Worm (Caenorhabditis elegans) whole organism, L4 larva: ENCODE measurements around the gene clec-64.
A peak's percentile ranks its signal among the peaks of the same experiment; 100 is the strongest.

ENCODE experiments used
- D1046.2 ChIP-seq: fragments of 200-800 bp; sonication (Bioruptor generic); IDR thresholded peaks from 2 replicates; pipeline ENCODE4 v1.3.6; 2022; ENCODE audit warnings: missing genetic modification characterization, missing compliant biosample characterization
- F10B5.3 ChIP-seq: sonication (generic microtip); optimal IDR thresholded peaks from 2 replicates; lab custom pipeline; 2016; ENCODE audit warnings: mild to moderate bottlenecking, missing genetic modification characterization, missing compliant biosample characterization
- F26F4.8 ChIP-seq: fragments of 200-800 bp; sonication (Bioruptor generic); conservative IDR thresholded peaks from 2 replicates; pipeline ENCODE4 v1.3.6; 2022; ENCODE audit warnings: missing genetic modification characterization, missing compliant biosample characterization
- F37D6.2 ChIP-seq: sonication (generic microtip); optimal IDR thresholded peaks from 2 replicates; lab custom pipeline; 2016; ENCODE audit warnings: mild to moderate bottlenecking, missing genetic modification characterization, missing compliant biosample characterization
- R02D3.7 ChIP-seq: fragments of 150-350 bp; sonication (generic microtip); optimal IDR thresholded peaks from 3 replicates; lab custom pipeline; 2014; ENCODE audit warnings: missing biosample characterization, missing genetic modification characterization
- T20F7.1 ChIP-seq: fragments of 200-800 bp; sonication (Bioruptor generic); optimal IDR thresholded peaks from 2 replicates; lab custom pipeline; 2018; ENCODE audit warnings: mild to moderate bottlenecking, missing genetic modification characterization, missing compliant biosample characterization
- Y105C5A.15 ChIP-seq: fragments of 200-800 bp; sonication (Bioruptor generic); IDR thresholded peaks from 2 replicates; pipeline ENCODE4 v1.3.6; 2022; ENCODE audit warnings: missing genetic modification characterization, missing compliant biosample characterization
- Y48G9A.11 ChIP-seq: fragments of 200-800 bp; sonication (Bioruptor generic); IDR thresholded peaks from 2 replicates; pipeline ENCODE4 v1.3.6; 2022; ENCODE audit warnings: missing genetic modification reagents, missing genetic modification characterization, missing compliant biosample characterization
- Y5F2A.4 ChIP-seq: fragments of 200-800 bp; sonication (Bioruptor generic); optimal IDR thresholded peaks from 2 replicates; lab custom pipeline; 2018; ENCODE audit warnings: mild to moderate bottlenecking, missing genetic modification characterization, missing compliant biosample characterization
- ZK337.2 ChIP-seq: fragments of 200-800 bp; sonication (Bioruptor generic); IDR thresholded peaks from 2 replicates; pipeline ENCODE4 v1.3.6; 2022; ENCODE audit warnings: missing genetic modification reagents, missing genetic modification characterization, missing compliant biosample characterization
- ZK546.5 ChIP-seq, 2 experiments: sonication (generic microtip); optimal IDR thresholded peaks; 2 replicates each; lab custom pipeline; 2017; ENCODE audit warnings: missing biosample characterization in 2 of 2, missing genetic modification characterization in 2 of 2
- aly-2 ChIP-seq: sonication (generic microtip); optimal IDR thresholded peaks from 2 replicates; lab custom pipeline; 2018; ENCODE audit warnings: missing biosample characterization, missing genetic modification characterization
- ama-1 ChIP-seq: fragments of 150-350 bp; optimal IDR thresholded peaks from 2 replicates; lab custom pipeline; 2014; ENCODE audit warnings: inconsistent platforms, mixed read lengths
- arid-1 ChIP-seq: fragments of 200-800 bp; sonication (Bioruptor generic); conservative IDR thresholded peaks from 2 replicates; pipeline ENCODE4 v1.3.6; 2022; ENCODE audit warnings: missing genetic modification reagents, missing genetic modification characterization, missing compliant biosample characterization
- ceh-20 ChIP-seq: fragments of 200-800 bp; sonication (Bioruptor generic); IDR thresholded peaks from 2 replicates; pipeline ENCODE4 v1.3.6; 2022; ENCODE audit warnings: missing genetic modification reagents, missing genetic modification characterization, missing compliant biosample characterization
- ceh-32 ChIP-seq: sonication (generic microtip); optimal IDR thresholded peaks from 2 replicates; lab custom pipeline; 2016; ENCODE audit warnings: mild to moderate bottlenecking, missing genetic modification characterization, missing compliant biosample characterization; ENCODE audit not compliant: poor library complexity
- ceh-62 ChIP-seq: sonication (generic microtip); optimal IDR thresholded peaks from 2 replicates; lab custom pipeline; 2017; ENCODE audit warnings: missing biosample characterization, missing genetic modification characterization
- ctbp-1 ChIP-seq: fragments of 200-800 bp; sonication (Bioruptor generic); IDR thresholded peaks from 2 replicates; pipeline ENCODE4 v1.3.6; 2022; ENCODE audit warnings: missing genetic modification reagents, missing genetic modification characterization, missing compliant biosample characterization
- daf-12 ChIP-seq: fragments of 150-350 bp; optimal IDR thresholded peaks from 2 replicates; lab custom pipeline; 2014; ENCODE audit warnings: missing biosample characterization, missing genetic modification reagents, missing genetic modification characterization
- daf-16 ChIP-seq, 3 experiments: sonication (generic microtip); optimal IDR thresholded peaks; 2 replicates each; lab custom pipeline; 2016 to 2017; ENCODE audit warnings: missing genetic modification characterization in 3 of 3, missing genetic modification reagents in 3 of 3, mild to moderate bottlenecking in 2 of 3, missing compliant biosample characterization in 2 of 3, missing biosample characterization in 1 of 3, moderate library complexity in 1 of 3
- daf-8 ChIP-seq: fragments of 200-800 bp; sonication (Bioruptor generic); IDR thresholded peaks from 2 replicates; pipeline ENCODE4 v1.3.6; 2022; ENCODE audit warnings: missing genetic modification characterization, missing compliant biosample characterization
- dmd-6 ChIP-seq: fragments of 200-800 bp; sonication (Bioruptor generic); IDR thresholded peaks from 2 replicates; pipeline ENCODE4 v1.3.6; 2022; ENCODE audit warnings: missing genetic modification reagents, missing genetic modification characterization, missing compliant biosample characterization
- dpl-1 ChIP-seq: fragments of 150-350 bp; optimal IDR thresholded peaks from 2 replicates; lab custom pipeline; 2014; ENCODE audit warnings: missing biosample characterization, missing genetic modification reagents, missing genetic modification characterization
- duxl-1 ChIP-seq: sonication (generic microtip); optimal IDR thresholded peaks from 2 replicates; lab custom pipeline; 2016; ENCODE audit warnings: mild to moderate bottlenecking, missing genetic modification characterization, moderate library complexity, missing compliant biosample characterization; ENCODE audit not compliant: poor library complexity
- fkh-10 ChIP-seq: fragments of 150-350 bp; optimal IDR thresholded peaks from 2 replicates; lab custom pipeline; 2014; ENCODE audit warnings: missing biosample characterization, missing genetic modification reagents, missing genetic modification characterization
- fos-1 ChIP-seq: fragments of 150-350 bp; optimal IDR thresholded peaks from 2 replicates; lab custom pipeline; 2014; ENCODE audit warnings: missing biosample characterization, missing genetic modification characterization
- hlh-11 ChIP-seq: fragments of 200-800 bp; sonication (Bioruptor generic); optimal IDR thresholded peaks from 2 replicates; lab custom pipeline; 2018; ENCODE audit warnings: mild to moderate bottlenecking, missing genetic modification characterization, missing compliant biosample characterization
- lin-38 ChIP-seq: fragments of 200-800 bp; sonication (Bioruptor generic); IDR thresholded peaks from 2 replicates; pipeline ENCODE4 v1.3.6; 2022; ENCODE audit warnings: missing genetic modification reagents, missing genetic modification characterization, missing compliant biosample characterization
- madf-5 ChIP-seq, 2 experiments: fragments of 200-800 bp; sonication (Bioruptor generic); IDR thresholded peaks; 2 replicates each; pipeline ENCODE4 v1.3.6; 2022; ENCODE audit warnings: missing compliant biosample characterization in 2 of 2, missing genetic modification characterization in 2 of 2
- mdt-29 ChIP-seq: fragments of 200-800 bp; sonication (Bioruptor generic); IDR thresholded peaks from 2 replicates; pipeline ENCODE4 v1.3.6; 2022; ENCODE audit warnings: missing genetic modification reagents, missing genetic modification characterization, missing compliant biosample characterization
- mep-1 ChIP-seq: fragments of 150-350 bp; sonication (generic microtip); optimal IDR thresholded peaks from 3 replicates; lab custom pipeline; 2014; ENCODE audit warnings: missing biosample characterization, missing genetic modification characterization
- mxl-2 ChIP-seq: fragments of 200-800 bp; sonication (Bioruptor generic); conservative IDR thresholded peaks from 2 replicates; pipeline ENCODE4 v1.3.6; 2022; ENCODE audit warnings: missing genetic modification reagents, missing genetic modification characterization, missing compliant biosample characterization
- nhr-10 ChIP-seq: fragments of 150-350 bp; optimal IDR thresholded peaks from 2 replicates; lab custom pipeline; 2014; ENCODE audit warnings: missing biosample characterization, missing genetic modification characterization
- nhr-102 ChIP-seq: sonication (generic microtip); optimal IDR thresholded peaks from 2 replicates; lab custom pipeline; 2016; ENCODE audit warnings: mild to moderate bottlenecking, missing genetic modification characterization, moderate library complexity, missing compliant biosample characterization
- nhr-28 ChIP-seq: fragments of 150-350 bp; optimal IDR thresholded peaks from 2 replicates; lab custom pipeline; 2014; ENCODE audit warnings: missing biosample characterization, missing genetic modification characterization
- nhr-42 ChIP-seq: fragments of 200-800 bp; sonication (Bioruptor generic); IDR thresholded peaks from 2 replicates; pipeline ENCODE4 v1.3.6; 2022; ENCODE audit warnings: missing genetic modification characterization, missing compliant biosample characterization
- nhr-76 ChIP-seq: fragments of 150-350 bp; optimal IDR thresholded peaks from 2 replicates; lab custom pipeline; 2014; ENCODE audit warnings: missing biosample characterization, missing genetic modification characterization
- nhr-77 ChIP-seq: fragments of 150-350 bp; optimal IDR thresholded peaks from 2 replicates; lab custom pipeline; 2014; ENCODE audit warnings: missing biosample characterization, missing genetic modification characterization
- pha-4 ChIP-seq, 2 experiments: fragments of 150-350 bp in 1 of 2; fragments of 200-800 bp in 1 of 2; sonication (Bioruptor generic) in 1 of 2; IDR thresholded peaks in 1 of 2; optimal IDR thresholded peaks in 1 of 2; 2 replicates each; pipeline versions ENCODE4 v1.3.6 to Lab custom; 2014 to 2022; ENCODE audit warnings: missing genetic modification characterization in 2 of 2, missing genetic modification reagents in 2 of 2, missing biosample characterization in 1 of 2, missing compliant biosample characterization in 1 of 2
- pqm-1 ChIP-seq: sonication (generic microtip); optimal IDR thresholded peaks from 2 replicates; lab custom pipeline; 2017; ENCODE audit warnings: missing biosample characterization, missing genetic modification characterization
- saeg-2 ChIP-seq: fragments of 200-800 bp; sonication (Bioruptor generic); IDR thresholded peaks from 2 replicates; pipeline ENCODE4 v1.3.6; 2022; ENCODE audit warnings: missing genetic modification reagents, missing genetic modification characterization, missing compliant biosample characterization
- sdz-12 ChIP-seq: fragments of 200-800 bp; sonication (Bioruptor generic); optimal IDR thresholded peaks from 2 replicates; lab custom pipeline; 2018; ENCODE audit warnings: mild to moderate bottlenecking, missing genetic modification characterization, missing compliant biosample characterization
- set-16 ChIP-seq: fragments of 200-800 bp; sonication (Bioruptor generic); IDR thresholded peaks from 2 replicates; pipeline ENCODE4 v1.3.6; 2022; ENCODE audit warnings: missing genetic modification reagents, missing genetic modification characterization, missing compliant biosample characterization
- snpc-1.2 ChIP-seq: fragments of 200-800 bp; sonication (Bioruptor generic); IDR thresholded peaks from 2 replicates; pipeline ENCODE4 v1.3.6; 2022; ENCODE audit warnings: missing genetic modification reagents, missing genetic modification characterization, missing compliant biosample characterization
- snpc-4 ChIP-seq: fragments of 150-350 bp; optimal IDR thresholded peaks from 2 replicates; lab custom pipeline; 2014; ENCODE audit warnings: missing biosample characterization, missing genetic modification characterization
- spr-3 ChIP-seq: fragments of 200-800 bp; sonication (Bioruptor generic); optimal IDR thresholded peaks from 2 replicates; lab custom pipeline; 2018; ENCODE audit warnings: mild to moderate bottlenecking, missing genetic modification characterization, missing compliant biosample characterization
- tag-97 ChIP-seq: fragments of 200-800 bp; sonication (Bioruptor generic); IDR thresholded peaks from 2 replicates; pipeline ENCODE4 v1.3.6; 2022; ENCODE audit warnings: missing genetic modification characterization, missing compliant biosample characterization
- unc-62 ChIP-seq, 3 experiments: fragments of 150-350 bp in 1 of 3; sonication (generic microtip); optimal IDR thresholded peaks in 2 of 3; peaks in 1 of 3; 1 replicate in 1 of 3; 2 replicates in 2 of 3; lab custom pipeline; 2014 to 2017; ENCODE audit warnings: missing biosample characterization in 3 of 3, missing genetic modification characterization in 3 of 3, missing genetic modification reagents in 3 of 3, missing genotype in 1 of 3
- vab-7 ChIP-seq: fragments of 200-800 bp; sonication (Bioruptor generic); IDR thresholded peaks from 2 replicates; pipeline ENCODE4 v1.3.6; 2022; ENCODE audit warnings: missing genetic modification reagents, missing genetic modification characterization, missing compliant biosample characterization
- zfp-3 ChIP-seq: fragments of 200-800 bp; sonication (Bioruptor generic); conservative IDR thresholded peaks from 2 replicates; pipeline ENCODE4 v1.3.6; 2022; ENCODE audit warnings: missing genetic modification reagents, missing genetic modification characterization, missing compliant biosample characterization
- ztf-7 ChIP-seq: fragments of 150-350 bp; optimal IDR thresholded peaks from 2 replicates; lab custom pipeline; 2014; ENCODE audit warnings: missing biosample characterization, missing genetic modification characterization

The clec-64 gene

DNA sequence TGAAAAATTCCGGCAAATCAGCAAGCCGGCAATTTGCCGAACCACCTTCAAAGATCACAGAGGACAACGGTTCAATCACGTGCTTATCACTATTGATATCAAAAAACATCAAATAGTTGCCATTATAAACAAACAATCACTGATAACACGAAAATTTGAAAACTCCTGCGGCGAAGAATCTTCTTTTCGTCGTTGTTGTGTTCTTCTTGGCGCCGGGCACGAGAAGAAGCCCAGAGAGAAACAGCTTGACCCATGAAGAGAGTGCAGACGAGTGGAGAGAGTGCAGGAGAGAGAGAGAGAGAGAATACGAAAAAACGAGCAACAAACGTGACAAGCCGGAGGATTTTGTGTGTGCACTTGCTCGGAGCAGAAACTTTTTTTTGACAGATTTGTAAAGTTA lies 19.3 kb upstream of the clec-64 start:
- TF ChIP-seq daf-12 (tag; lab: Kevin White, UChicago) = no peak
- no peak for TF ChIP-seq Y105C5A.15 (GFP tag; lab: Robert Waterston, UW)
- no peak for TF ChIP-seq ceh-62 (tag; lab: Kevin White, UChicago)
- peak; percentile 45; the same call in 1 of the 2 replicates for TF ChIP-seq pha-4 (GFP tag; IDR thresholded peaks at IDR 0.05; lab: Robert Waterston, UW)
- TF ChIP-seq pha-4 (tag; optimal IDR thresholded peaks at IDR 0.05; lab: Kevin White, UChicago) = no peak
- TF ChIP-seq F37D6.2 = no peak
- no peak for TF ChIP-seq fkh-10 (GFP tag; lab: Kevin White, UChicago)
- no peak for TF ChIP-seq saeg-2 (GFP tag; lab: Robert Waterston, UW)
- no peak for TF ChIP-seq T20F7.1 (GFP tag; lab: Kevin White, UChicago)
- peak; percentile 69 for TF ChIP-seq nhr-102 (tag; lab: Kevin White, UChicago)
- TF ChIP-seq ZK546.5 (tag; optimal IDR thresholded peaks at IDR 0.05; lab: Kevin White, UChicago) = no peak
- no peak for TF ChIP-seq snpc-1.2 (GFP tag; lab: Robert Waterston, UW)
- no peak for TF ChIP-seq dpl-1 (GFP tag; lab: Kevin White, UChicago)
- TF ChIP-seq mxl-2 (GFP tag; lab: Robert Waterston, UW) = no peak
- peak; percentile 75 for TF ChIP-seq pqm-1 (tag; lab: Kevin White, UChicago)
- peak; percentile 93 for TF ChIP-seq dmd-6
- TF ChIP-seq tag-97 (GFP tag; lab: Robert Waterston, UW) = no peak
- TF ChIP-seq nhr-28 (tag; lab: Kevin White, UChicago) = peak; percentile 88
- TF ChIP-seq nhr-76 (tag; lab: Kevin White, UChicago) = no peak
- no peak for TF ChIP-seq ZK337.2 (GFP tag; lab: Robert Waterston, UW)
- TF ChIP-seq D1046.2 (GFP tag; lab: Robert Waterston, UW) = no peak
- no peak for TF ChIP-seq unc-62 (GFP tag; optimal IDR thresholded peaks at IDR 0.05 in 1 of 2; lab: Kevin White, UChicago)
- TF ChIP-seq unc-62 (tag; optimal IDR thresholded peaks at IDR 0.05; lab: Kevin White, UChicago) = no peak
- peak; percentile 14 for TF ChIP-seq ama-1
- peak; percentile 72 to 85 for TF ChIP-seq daf-16 (GFP tag; optimal IDR thresholded peaks at IDR 0.05; lab: Kevin White, UChicago)
- TF ChIP-seq daf-16 (tag; optimal IDR thresholded peaks at IDR 0.05; lab: Kevin White, UChicago) = peak; percentile 99
- TF ChIP-seq ceh-32 (tag; lab: Kevin White, UChicago) = no peak
- no peak for TF ChIP-seq Y48G9A.11 (GFP tag; lab: Robert Waterston, UW)
- no peak for TF ChIP-seq fos-1 (tag; lab: Kevin White, UChicago)
- no peak for TF ChIP-seq arid-1 (GFP tag; lab: Robert Waterston, UW)
- TF ChIP-seq ctbp-1 (GFP tag; lab: Robert Waterston, UW) = no peak
- TF ChIP-seq lin-38 (GFP tag; lab: Robert Waterston, UW) = peak; percentile 37
- no peak for TF ChIP-seq F10B5.3 (tag; lab: Kevin White, UChicago)
- TF ChIP-seq set-16 (GFP tag; lab: Robert Waterston, UW) = peak; percentile 33
- TF ChIP-seq Y5F2A.4 (GFP tag; lab: Kevin White, UChicago) = no peak
- TF ChIP-seq zfp-3 (GFP tag; lab: Robert Waterston, UW) = 0 out of 2 replicates have a peak, but pooled peaks have one; percentile 37
- TF ChIP-seq snpc-4 (tag; lab: Kevin White, UChicago) = no peak
- no peak for TF ChIP-seq R02D3.7 (tag; lab: Kevin White, UChicago)
- no peak for TF ChIP-seq spr-3 (GFP tag; lab: Kevin White, UChicago)
- no peak for TF ChIP-seq ztf-7 (tag; lab: Kevin White, UChicago)
- no peak for TF ChIP-seq nhr-42 (GFP tag; lab: Robert Waterston, UW)
- TF ChIP-seq vab-7 = no peak
- 0 out of 2 replicates have a peak, but pooled peaks have one; percentile 19 for TF ChIP-seq mdt-29 (GFP tag; lab: Robert Waterston, UW)
- TF ChIP-seq hlh-11 = peak; percentile 95
- TF ChIP-seq aly-2 (tag; lab: Kevin White, UChicago) = no peak
- TF ChIP-seq nhr-77 (tag; lab: Kevin White, UChicago) = peak; percentile 72
- no peak for TF ChIP-seq madf-5 (GFP tag; IDR thresholded peaks at IDR 0.05; lab: Robert Waterston, UW)
- TF ChIP-seq F26F4.8 (GFP tag; lab: Robert Waterston, UW) = no peak
- no peak for TF ChIP-seq sdz-12
- TF ChIP-seq mep-1 (tag; lab: Kevin White, UChicago) = peak; percentile 68
- no peak for TF ChIP-seq daf-8 (GFP tag; lab: Robert Waterston, UW)
- TF ChIP-seq nhr-10 = peak; percentile 56
- no peak for TF ChIP-seq duxl-1 (tag; lab: Kevin White, UChicago)
- TF ChIP-seq ceh-20 = no peak; the same call in 1 of the 2 replicates
